Worm (Caenorhabditis elegans) whole organism, late embryonic: ENCODE results near the gene C06C3.4.

Experiments used
- K02D7.2 ChIP-seq: sonication (generic microtip); optimal IDR thresholded peaks from 2 replicates; lab custom pipeline; 2017; ENCODE audit warnings: mild to moderate bottlenecking, missing genetic modification characterization, missing compliant biosample characterization
- K09A11.1 ChIP-seq: sonication (generic microtip); optimal IDR thresholded peaks from 2 replicates; lab custom pipeline; 2017; ENCODE audit warnings: antibody characterized with exemption, mild to moderate bottlenecking, missing genetic modification characterization, missing compliant biosample characterization; ENCODE audit not compliant: insufficient read depth
- T23F11.4 ChIP-seq: fragments of 200-800 bp; sonication (Bioruptor generic); optimal IDR thresholded peaks from 2 replicates; lab custom pipeline; 2018; ENCODE audit warnings: mild to moderate bottlenecking, missing genetic modification characterization, missing compliant biosample characterization
- ahr-1 ChIP-seq: sonication (generic microtip); optimal IDR thresholded peaks from 2 replicates; lab custom pipeline; 2016; ENCODE audit warnings: missing genetic modification characterization, missing compliant biosample characterization
- ceh-14 ChIP-seq: sonication (generic microtip); optimal IDR thresholded peaks from 2 replicates; lab custom pipeline; 2016; ENCODE audit warnings: missing genotype, missing genetic modification characterization, missing compliant biosample characterization
- ceh-18 ChIP-seq: sonication (generic microtip); optimal IDR thresholded peaks from 2 replicates; lab custom pipeline; 2016; ENCODE audit warnings: missing genetic modification characterization, missing compliant biosample characterization
- ceh-19 ChIP-seq: fragments of 200-800 bp; sonication (Bioruptor generic); optimal IDR thresholded peaks from 2 replicates; lab custom pipeline; 2018; ENCODE audit warnings: mild to moderate bottlenecking, missing genetic modification characterization, missing compliant biosample characterization
- ceh-2 ChIP-seq: sonication (generic microtip); optimal IDR thresholded peaks from 2 replicates; lab custom pipeline; 2016; ENCODE audit warnings: missing genotype, missing genetic modification characterization, missing compliant biosample characterization
- ceh-31 ChIP-seq: sonication (generic microtip); optimal IDR thresholded peaks from 2 replicates; lab custom pipeline; 2016; ENCODE audit warnings: missing genetic modification characterization, missing compliant biosample characterization
- ceh-34 ChIP-seq: sonication (generic microtip); optimal IDR thresholded peaks from 2 replicates; lab custom pipeline; 2016; ENCODE audit warnings: mild to moderate bottlenecking, missing genetic modification characterization, missing compliant biosample characterization
- ceh-45 ChIP-seq: fragments of 200-800 bp; sonication (Bioruptor generic); IDR thresholded peaks from 2 replicates; pipeline ENCODE4 v1.3.6; 2022; ENCODE audit warnings: missing genetic modification reagents, missing genetic modification characterization, missing compliant biosample characterization
- ceh-9 ChIP-seq: sonication (generic microtip); optimal IDR thresholded peaks from 2 replicates; lab custom pipeline; 2016; ENCODE audit warnings: mild to moderate bottlenecking, missing genetic modification characterization, inconsistent platforms, missing compliant biosample characterization
- elt-2 ChIP-seq: sonication (generic microtip); optimal IDR thresholded peaks from 2 replicates; lab custom pipeline; 2016; ENCODE audit warnings: missing genetic modification reagents, missing genetic modification characterization, missing compliant biosample characterization
- elt-4 ChIP-seq: sonication (generic microtip); optimal IDR thresholded peaks from 2 replicates; lab custom pipeline; 2016; ENCODE audit warnings: missing genetic modification characterization, missing compliant biosample characterization
- ets-4 ChIP-seq: sonication (generic microtip); optimal IDR thresholded peaks from 2 replicates; lab custom pipeline; 2016; ENCODE audit warnings: missing genetic modification characterization, missing compliant biosample characterization
- fax-1 ChIP-seq: sonication (generic microtip); optimal IDR thresholded peaks from 2 replicates; lab custom pipeline; 2016; ENCODE audit warnings: missing genotype, missing genetic modification characterization, missing compliant biosample characterization
- fkh-10 ChIP-seq: fragments of 150-350 bp; optimal IDR thresholded peaks from 2 replicates; lab custom pipeline; 2014; ENCODE audit warnings: missing biosample characterization, missing genetic modification reagents, missing genetic modification characterization
- fkh-6 ChIP-seq: sonication (generic microtip); optimal IDR thresholded peaks from 2 replicates; lab custom pipeline; 2016; ENCODE audit warnings: missing genetic modification characterization, missing compliant biosample characterization
- gmeb-2 ChIP-seq: sonication (generic microtip); optimal IDR thresholded peaks from 2 replicates; lab custom pipeline; 2016; ENCODE audit warnings: missing genetic modification characterization, inconsistent platforms, missing compliant biosample characterization
- hlh-13 ChIP-seq: fragments of 200-800 bp; sonication (Bioruptor generic); optimal IDR thresholded peaks from 2 replicates; lab custom pipeline; 2018; ENCODE audit warnings: mild to moderate bottlenecking, missing genetic modification characterization, missing compliant biosample characterization
- hlh-15 ChIP-seq: sonication (generic microtip); optimal IDR thresholded peaks from 2 replicates; lab custom pipeline; 2016; ENCODE audit warnings: missing genetic modification characterization, missing compliant biosample characterization
- hlh-30 ChIP-seq: sonication (generic microtip); optimal IDR thresholded peaks from 2 replicates; lab custom pipeline; 2017; ENCODE audit warnings: antibody characterized with exemption, missing genetic modification characterization, missing compliant biosample characterization; ENCODE audit not compliant: insufficient read depth
- hlh-8 ChIP-seq: sonication (generic microtip); optimal IDR thresholded peaks from 2 replicates; lab custom pipeline; 2016; ENCODE audit warnings: missing genotype, missing genetic modification characterization, missing compliant biosample characterization
- lin-11 ChIP-seq: fragments of 200-800 bp; sonication (Bioruptor generic); optimal IDR thresholded peaks from 2 replicates; lab custom pipeline; 2018; ENCODE audit warnings: mild to moderate bottlenecking, missing genetic modification characterization, missing compliant biosample characterization
- mec-3 ChIP-seq: sonication (generic microtip); optimal IDR thresholded peaks from 2 replicates; lab custom pipeline; 2016; ENCODE audit warnings: borderline replicate concordance, missing genetic modification characterization, missing compliant biosample characterization
- nfya-1 ChIP-seq: sonication (generic microtip); optimal IDR thresholded peaks from 2 replicates; lab custom pipeline; 2017; ENCODE audit warnings: missing genetic modification characterization, mild to moderate bottlenecking, missing compliant biosample characterization, antibody characterized with exemption, moderate library complexity
- nhr-11 ChIP-seq: fragments of 150-350 bp; optimal IDR thresholded peaks from 2 replicates; lab custom pipeline; 2014; ENCODE audit warnings: missing biosample characterization, missing genetic modification characterization
- odd-2 ChIP-seq: sonication (generic microtip); optimal IDR thresholded peaks from 2 replicates; lab custom pipeline; 2017; ENCODE audit warnings: antibody characterized with exemption, mild to moderate bottlenecking, missing genetic modification characterization, missing compliant biosample characterization
- pax-1 ChIP-seq: fragments of 150-350 bp; optimal IDR thresholded peaks from 2 replicates; lab custom pipeline; 2014; ENCODE audit warnings: missing biosample characterization, missing genetic modification characterization
- ref-2 ChIP-seq: sonication (generic microtip); optimal IDR thresholded peaks from 2 replicates; lab custom pipeline; 2016; ENCODE audit warnings: missing genetic modification characterization, missing compliant biosample characterization
- tbx-2 ChIP-seq: sonication (generic microtip); optimal IDR thresholded peaks from 2 replicates; lab custom pipeline; 2016; ENCODE audit warnings: missing genetic modification characterization, missing compliant biosample characterization
- tbx-7 ChIP-seq: sonication (generic microtip); optimal IDR thresholded peaks from 2 replicates; lab custom pipeline; 2016; ENCODE audit warnings: missing genotype, missing genetic modification characterization, missing compliant biosample characterization
- unc-3 ChIP-seq, 2 experiments: fragments of 200-800 bp in 1 of 2; sonication (Bioruptor generic) in 1 of 2; sonication (generic microtip) in 1 of 2; conservative IDR thresholded peaks in 1 of 2; optimal IDR thresholded peaks in 1 of 2; 2 replicates each; pipeline versions ENCODE4 v1.3.6 to Lab custom; 2016 to 2022; ENCODE audit warnings: missing compliant biosample characterization in 2 of 2, missing genetic modification characterization in 2 of 2, missing genetic modification reagents in 1 of 2
- unc-42 ChIP-seq: sonication (generic microtip); optimal IDR thresholded peaks from 2 replicates; lab custom pipeline; 2016; ENCODE audit warnings: missing genotype, missing genetic modification characterization, missing compliant biosample characterization
- unc-55 ChIP-seq: sonication (generic microtip); optimal IDR thresholded peaks from 2 replicates; lab custom pipeline; 2017; ENCODE audit warnings: missing biosample characterization, missing genetic modification reagents, missing genetic modification characterization
- unc-86 ChIP-seq: sonication (generic microtip); optimal IDR thresholded peaks from 2 replicates; lab custom pipeline; 2016; ENCODE audit warnings: missing genetic modification characterization, missing compliant biosample characterization
- zip-5 ChIP-seq: sonication (generic microtip); optimal IDR thresholded peaks from 2 replicates; lab custom pipeline; 2016; ENCODE audit warnings: missing genetic modification characterization, missing compliant biosample characterization

Gene C06C3.4

DNA sequence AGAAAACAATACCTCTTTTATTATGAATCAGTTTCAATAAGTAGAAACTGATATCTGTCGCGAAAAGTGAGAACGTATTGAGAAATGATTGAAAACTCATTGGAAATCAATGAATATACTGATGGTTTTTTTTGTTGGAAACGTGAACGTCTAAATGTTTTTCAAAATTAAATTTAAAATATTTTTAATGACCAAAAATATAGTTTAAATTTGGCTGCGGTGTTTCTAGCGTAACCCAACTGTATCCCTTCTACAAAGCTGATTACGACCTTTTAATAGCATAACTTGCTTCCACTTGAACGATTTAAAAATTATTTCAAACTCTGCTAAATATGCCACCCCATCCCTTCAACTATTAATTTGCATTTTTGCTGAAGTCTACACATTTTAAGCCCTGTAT, 38.4 kb downstream of the C06C3.4 start, which contains the start of gene M176.9:
M176.9 (minus strand) TSS at position 101 of the 400 bp plus-strand sequence.
- no peak for TF ChIP-seq K02D7.2 (tag; lab: Kevin White, UChicago)
- no peak for TF ChIP-seq mec-3
- TF ChIP-seq fkh-10 (GFP tag; lab: Kevin White, UChicago): no peak
- no peak for TF ChIP-seq hlh-15 (tag; lab: Kevin White, UChicago)
- no peak for TF ChIP-seq fax-1 (tag; lab: Kevin White, UChicago)
- no peak for TF ChIP-seq odd-2
- TF ChIP-seq fkh-6 (tag; lab: Kevin White, UChicago): no peak
- no peak for TF ChIP-seq lin-11
- no peak for TF ChIP-seq ceh-45 (GFP tag; lab: Robert Waterston, UW)
- TF ChIP-seq hlh-30 (tag; lab: Kevin White, UChicago): no peak
- no peak for TF ChIP-seq nhr-11 (tag; lab: Kevin White, UChicago)

- TF ChIP-seq nhr-11 (tag; lab: Kevin White, UChicago) (no peak), unc-3 (GFP tag; conservative IDR thresholded peaks at IDR 0.05; lab: Robert Waterston, UW) (no peak), unc-3 (tag; optimal IDR thresholded peaks at IDR 0.05; lab: Kevin White, UChicago) (no peak), unc-42 (tag; lab: Kevin White, UChicago) (no peak), unc-55 (GFP tag; lab: Kevin White, UChicago) (no peak), hlh-15 (tag; lab: Kevin White, UChicago) (no peak)
Observed at ce11 chrII:9412086-9412608, 39.1 kb downstream of the C06C3.4 start, which contains the start of gene arrd-3. Gene arrd-3, plus strand, starts transcription at chrII:9412558.

- TF ChIP-seq ceh-19 (GFP tag; lab: Kevin White, UChicago): no peak
- TF ChIP-seq ceh-18: no peak
- TF ChIP-seq tbx-7 (tag; lab: Kevin White, UChicago): no peak
- no peak for TF ChIP-seq ceh-45 (GFP tag; lab: Robert Waterston, UW)
- no peak for TF ChIP-seq unc-86 (tag; lab: Kevin White, UChicago)
- TF ChIP-seq fkh-6 (tag; lab: Kevin White, UChicago): no peak
- 0 out of 2 replicates have a peak, but pooled peaks have one; percentile 14 for TF ChIP-seq unc-3 (GFP tag; conservative IDR thresholded peaks at IDR 0.05; lab: Robert Waterston, UW)
- no peak for TF ChIP-seq unc-3 (tag; optimal IDR thresholded peaks at IDR 0.05; lab: Kevin White, UChicago)
- no peak for TF ChIP-seq hlh-8 (tag; lab: Kevin White, UChicago)
- no peak for TF ChIP-seq gmeb-2 (tag; lab: Kevin White, UChicago)
- TF ChIP-seq unc-55 (GFP tag; lab: Kevin White, UChicago): no peak
- peak; percentile 12 for TF ChIP-seq ceh-31
- peak; percentile 16 for TF ChIP-seq ceh-2
- TF ChIP-seq hlh-13 (GFP tag; lab: Kevin White, UChicago): no peak
- TF ChIP-seq K02D7.2 (tag; lab: Kevin White, UChicago): no peak
- peak; percentile 33 for TF ChIP-seq ceh-14 (tag; lab: Kevin White, UChicago)
- TF ChIP-seq T23F11.4 (GFP tag; lab: Kevin White, UChicago): no peak
- no peak for TF ChIP-seq ref-2 (tag; lab: Kevin White, UChicago)
- peak; percentile 25 for TF ChIP-seq elt-2 (tag; lab: Kevin White, UChicago)
- no peak for TF ChIP-seq ahr-1 (tag; lab: Kevin White, UChicago)
- no peak for TF ChIP-seq K09A11.1 (tag; lab: Kevin White, UChicago)
- no peak for TF ChIP-seq elt-4 (tag; lab: Kevin White, UChicago)
- peak; percentile 45 for TF ChIP-seq nfya-1 (tag; lab: Kevin White, UChicago)
- peak; percentile 3 for TF ChIP-seq tbx-2 (tag; lab: Kevin White, UChicago)
- no peak for TF ChIP-seq ets-4 (tag; lab: Kevin White, UChicago)
- TF ChIP-seq unc-42 (tag; lab: Kevin White, UChicago): peak; percentile 36
- no peak for TF ChIP-seq zip-5 (tag; lab: Kevin White, UChicago)
- no peak for TF ChIP-seq ceh-9
- no peak for TF ChIP-seq ceh-34
- TF ChIP-seq pax-1: no peak
- TF ChIP-seq, all 69 proteins: peak for 8
Observed at ce11 chrII:9416381-9417276, 43.5 kb downstream of the C06C3.4 start, which contains the start of the genes gss-1 and chch-3. Gene gss-1, minus strand, starts transcription at chrII:9416431. Gene chch-3, plus strand, starts transcription at chrII:9417013.
